Fruit fly (Drosophila melanogaster): ENCODE data around the gene CG1637.
A peak's percentile ranks its signal among the peaks of the same experiment; 100 is the strongest.

CG1637 gene

dm6 chrX:10921665-10922064 lies 44.0 kb upstream of the CG1637 start:
- no peak for TF ChIP-seq pad (GFP tag; optimal IDR thresholded peaks at IDR 0.05)
- no peak for TF ChIP-seq Hr96 (GFP tag; optimal IDR thresholded peaks at IDR 0.05)

- TF ChIP-seq ovo (GFP tag; optimal IDR thresholded peaks at IDR 0.05) (no peak), tj (GFP tag; optimal IDR thresholded peaks at IDR 0.05) (no peak), cic (GFP tag; optimal IDR thresholded peaks at IDR 0.05) (no peak), pad (GFP tag; optimal IDR thresholded peaks at IDR 0.05) (no peak), toe (GFP tag; optimal IDR thresholded peaks at IDR 0.05) (no peak), cnc (optimal IDR thresholded peaks at IDR 0.05) (no peak), CG11617 (GFP tag; optimal IDR thresholded peaks at IDR 0.05) (no peak)
Measured at dm6 chrX:10912585-10912984, 34.9 kb upstream of the CG1637 start.

dm6 chrX:10906222-10906866 lies 28.7 kb upstream of the CG1637 start:
- TF ChIP-seq Crg-1 (GFP tag; optimal IDR thresholded peaks at IDR 0.05) (no peak), CG14711 (tag; optimal IDR thresholded peaks at IDR 0.05) (peak; percentile 84), tj (GFP tag; optimal IDR thresholded peaks at IDR 0.05) (peak; percentile 11)

dm6 chrX:10905467-10905866 lies 27.8 kb upstream of the CG1637 start, which contains the start of gene CG43901:
Gene CG43901, plus strand, starts transcription at chrX:10905767.
- TF ChIP-seq CG7045 (GFP tag; optimal IDR thresholded peaks at IDR 0.05) (no peak), Clk (GFP tag; optimal IDR thresholded peaks at IDR 0.05) (no peak), cnc (optimal IDR thresholded peaks at IDR 0.05) (no peak), CG5204 (GFP tag; optimal IDR thresholded peaks at IDR 0.05) (no peak), tj (GFP tag; optimal IDR thresholded peaks at IDR 0.05) (no peak)

dm6 chrX:10905047-10905446 lies 27.4 kb upstream of the CG1637 start:
- TF ChIP-seq bab1 (GFP tag; optimal IDR thresholded peaks at IDR 0.05), result peak; percentile 42
- TF ChIP-seq CG7045 (GFP tag; optimal IDR thresholded peaks at IDR 0.05), result no peak

dm6 chrX:10899665-10900064 lies 22.0 kb upstream of the CG1637 start, which contains the start of gene CG15208:
Gene CG15208, plus strand, starts transcription at chrX:10899965.
- TF ChIP-seq Mnt (GFP tag; optimal IDR thresholded peaks at IDR 0.05), result no peak

- peak; percentile 13 for TF ChIP-seq CG7101 (tag; optimal IDR thresholded peaks at IDR 0.05)
- TF ChIP-seq CG5204 (GFP tag; optimal IDR thresholded peaks at IDR 0.05), result no peak
- no peak for TF ChIP-seq pad (GFP tag; optimal IDR thresholded peaks at IDR 0.05)
- TF ChIP-seq bab1 (GFP tag; optimal IDR thresholded peaks at IDR 0.05), result peak; percentile 70
- TF ChIP-seq CG11617 (GFP tag; optimal IDR thresholded peaks at IDR 0.05), result no peak
- TF ChIP-seq tj (GFP tag; optimal IDR thresholded peaks at IDR 0.05), result peak; percentile 14
- no peak for TF ChIP-seq CG1620 (GFP tag; optimal IDR thresholded peaks at IDR 0.05)
- no peak for TF ChIP-seq CG12768 (GFP tag; optimal IDR thresholded peaks at IDR 0.05)
- TF ChIP-seq CG33017 (tag; optimal IDR thresholded peaks at IDR 0.05), result no peak
- TF ChIP-seq kay (GFP tag; ENCODE audit: borderline replicate concordance), result no peak
- no peak for TF ChIP-seq Clk (GFP tag; optimal IDR thresholded peaks at IDR 0.05)
- TF ChIP-seq cic (GFP tag; optimal IDR thresholded peaks at IDR 0.05), result no peak
- TF ChIP-seq CG14711 (tag; optimal IDR thresholded peaks at IDR 0.05), result peak; percentile 41
- TF ChIP-seq Mnt (GFP tag; optimal IDR thresholded peaks at IDR 0.05), result peak; percentile 44
- TF ChIP-seq cnc (optimal IDR thresholded peaks at IDR 0.05), result no peak
- TF ChIP-seq ovo (GFP tag; optimal IDR thresholded peaks at IDR 0.05), result no peak
- no peak for TF ChIP-seq Hr96 (GFP tag; optimal IDR thresholded peaks at IDR 0.05)
- TF ChIP-seq Crg-1 (GFP tag; optimal IDR thresholded peaks at IDR 0.05), result no peak
- TF ChIP-seq CG7045 (GFP tag; optimal IDR thresholded peaks at IDR 0.05), result no peak
- no peak for TF ChIP-seq toe (GFP tag; optimal IDR thresholded peaks at IDR 0.05)
Measured at dm6 chrX:10899232-10899631, 21.5 kb upstream of the CG1637 start, which contains the start of gene CG1582. Gene CG1582, minus strand, starts transcription at chrX:10899302.

dm6 chrX:10893208-10893607 lies 15.5 kb upstream of the CG1637 start:
- TF ChIP-seq bab1 (GFP tag; optimal IDR thresholded peaks at IDR 0.05) (peak; percentile 6), CG5204 (GFP tag; optimal IDR thresholded peaks at IDR 0.05) (no peak)

dm6 chrX:10891150-10891549 lies 13.5 kb upstream of the CG1637 start, which contains the start of gene Ork1:
Gene Ork1, minus strand, starts transcription at chrX:10891250.
- peak; percentile 50 for TF ChIP-seq pad (GFP tag; optimal IDR thresholded peaks at IDR 0.05)
- no peak for TF ChIP-seq CG14711 (tag; optimal IDR thresholded peaks at IDR 0.05)
